Fruit fly (Drosophila melanogaster) whole organism, embryonic: Measurements from ENCODE around the gene CG42324.
A peak's percentile ranks its signal among the peaks of the same experiment; 100 is the strongest.

Experiments
- Awh ChIP-seq: fragments of 200-800 bp; sonication (Bioruptor generic); IDR thresholded peaks from 2 replicates; pipeline ENCODE4, ENCODE4 v1.3.6; 2022; ENCODE audit warnings: missing biosample characterization, missing genetic modification characterization
- CG10147 ChIP-seq: fragments of 200-800 bp; sonication (Bioruptor generic); optimal IDR thresholded peaks from 2 replicates; lab custom pipeline; 2019; ENCODE audit warnings: missing biosample characterization, mild to moderate bottlenecking, missing genetic modification characterization, moderate library complexity
- CG12104 ChIP-seq: fragments of 200-800 bp; sonication (Bioruptor generic); optimal IDR thresholded peaks from 3 replicates; lab custom pipeline; 2016; ENCODE audit warnings: missing biosample characterization, missing genetic modification characterization
- CG12219 ChIP-seq: fragments of 200-800 bp; sonication (Bioruptor generic); optimal IDR thresholded peaks from 3 replicates; lab custom pipeline; 2018; ENCODE audit warnings: missing biosample characterization, mild to moderate bottlenecking, missing genetic modification characterization
- CG12769 ChIP-seq: fragments of 200-800 bp; sonication (Bioruptor generic); optimal IDR thresholded peaks from 2 replicates; lab custom pipeline; 2019; ENCODE audit warnings: missing biosample characterization, mild to moderate bottlenecking, missing genetic modification characterization, moderate library complexity
- CG13424 ChIP-seq: fragments of 200-800 bp; sonication (Bioruptor generic); optimal IDR thresholded peaks from 2 replicates; lab custom pipeline; 2019; ENCODE audit warnings: missing biosample characterization, mild to moderate bottlenecking, missing genetic modification characterization, moderate library complexity
- CG13894 ChIP-seq: fragments of 200-800 bp; sonication (Bioruptor generic); optimal IDR thresholded peaks from 3 replicates; lab custom pipeline; 2018; ENCODE audit warnings: missing biosample characterization, mild to moderate bottlenecking, missing genetic modification characterization, moderate library complexity
- CG15696 ChIP-seq: fragments of 200-800 bp; sonication (Bioruptor generic); optimal IDR thresholded peaks from 2 replicates; lab custom pipeline; 2019; ENCODE audit warnings: missing biosample characterization, mild to moderate bottlenecking, missing genetic modification characterization, moderate library complexity
- CG16813 ChIP-seq: fragments of 200-800 bp; sonication (Bioruptor generic); IDR thresholded peaks from 3 replicates; pipeline ENCODE4 v1.3.6; 2022; ENCODE audit warnings: missing biosample characterization, missing genetic modification characterization; ENCODE audit not compliant: partially characterized antibody
- CG18599 ChIP-seq: fragments of 200-800 bp; sonication (Bioruptor generic); optimal IDR thresholded peaks from 3 replicates; lab custom pipeline; 2017; ENCODE audit warnings: missing biosample characterization, missing genetic modification characterization, mild to moderate bottlenecking, moderate library complexity, missing genetic modification reagents
- CG18619 ChIP-seq: fragments of 200-800 bp; sonication (Bioruptor generic); optimal IDR thresholded peaks from 3 replicates; lab custom pipeline; 2017; ENCODE audit warnings: missing biosample characterization, mild to moderate bottlenecking, missing genetic modification characterization
- CG42726 ChIP-seq: fragments of 200-800 bp; sonication (Bioruptor generic); IDR thresholded peaks from 2 replicates; pipeline ENCODE4 v1.3.6; 2022; ENCODE audit warnings: missing biosample characterization, missing genetic modification characterization; ENCODE audit not compliant: partially characterized antibody
- CG7357 ChIP-seq: fragments of 200-800 bp; sonication (Bioruptor generic); IDR thresholded peaks from 3 replicates; pipeline ENCODE4 v1.3.6; 2022; ENCODE audit warnings: missing biosample characterization, missing genetic modification characterization
- CG8388 ChIP-seq: fragments of 200-800 bp; sonication (Bioruptor generic); optimal IDR thresholded peaks from 2 replicates; lab custom pipeline; 2019; ENCODE audit warnings: missing biosample characterization, mild to moderate bottlenecking, missing genetic modification characterization, moderate library complexity
- Dek ChIP-seq: fragments of 200-800 bp; sonication (Bioruptor generic); optimal IDR thresholded peaks from 3 replicates; lab custom pipeline; 2019; ENCODE audit warnings: missing biosample characterization, mild to moderate bottlenecking, missing genetic modification characterization, moderate library complexity
- Fer1 ChIP-seq: fragments of 200-800 bp; sonication (Bioruptor generic); optimal IDR thresholded peaks from 2 replicates; lab custom pipeline; 2017; ENCODE audit warnings: missing biosample characterization, mild to moderate bottlenecking, missing genetic modification characterization
- HmgZ ChIP-seq: fragments of 200-800 bp; sonication (Bioruptor generic); optimal IDR thresholded peaks from 2 replicates; lab custom pipeline; 2018; ENCODE audit warnings: missing biosample characterization, mild to moderate bottlenecking, missing genetic modification characterization
- Hr3 ChIP-seq: fragments of 200-800 bp; sonication (Bioruptor generic); optimal IDR thresholded peaks from 3 replicates; lab custom pipeline; 2016; ENCODE audit warnings: missing biosample characterization, missing genetic modification characterization
- Hr51 ChIP-seq, 2 experiments: fragments of 200-800 bp; sonication (Bioruptor generic); optimal IDR thresholded peaks; 2 replicates in 1 of 2; 3 replicates in 1 of 2; lab custom pipeline; 2016 to 2018; ENCODE audit warnings: missing biosample characterization in 2 of 2, missing genetic modification characterization in 2 of 2, mild to moderate bottlenecking in 1 of 2, moderate library complexity in 1 of 2
- MESR4 ChIP-seq: fragments of 200-800 bp; sonication (Bioruptor generic); optimal IDR thresholded peaks from 2 replicates; lab custom pipeline; 2018; ENCODE audit warnings: missing biosample characterization, mild to moderate bottlenecking, missing genetic modification characterization, moderate library complexity
- Nf-YB ChIP-seq: fragments of 200-800 bp; sonication (Bioruptor generic); optimal IDR thresholded peaks from 3 replicates; lab custom pipeline; 2019; ENCODE audit warnings: missing biosample characterization, mild to moderate bottlenecking, missing genetic modification characterization, moderate library complexity
- Rx ChIP-seq: fragments of 200-800 bp; sonication (Bioruptor generic); IDR thresholded peaks from 2 replicates; pipeline ENCODE4 v1.3.6; 2022; ENCODE audit warnings: missing biosample characterization, missing genetic modification characterization
- Sry-β ChIP-seq: fragments of 200-800 bp; sonication (Bioruptor generic); optimal IDR thresholded peaks from 2 replicates; lab custom pipeline; 2018; ENCODE audit warnings: missing biosample characterization, mild to moderate bottlenecking, missing genetic modification characterization, moderate library complexity
- ara ChIP-seq: fragments of 200-800 bp; sonication (Bioruptor generic); IDR thresholded peaks from 2 replicates; pipeline ENCODE4 v1.3.6; 2022; ENCODE audit warnings: missing biosample characterization, missing genetic modification characterization
- esg ChIP-seq: fragments of 200-800 bp; sonication (Bioruptor generic); conservative IDR thresholded peaks from 2 replicates; pipeline ENCODE4 v1.3.6; 2022; ENCODE audit warnings: missing biosample characterization, missing genetic modification characterization
- exex ChIP-seq: fragments of 200-800 bp; sonication (Bioruptor generic); optimal IDR thresholded peaks from 4 replicates; lab custom pipeline; 2018; ENCODE audit warnings: missing biosample characterization, mild to moderate bottlenecking, missing genetic modification characterization, moderate library complexity
- fd3F ChIP-seq: fragments of 200-800 bp; sonication (Bioruptor generic); optimal IDR thresholded peaks from 2 replicates; lab custom pipeline; 2018; ENCODE audit warnings: missing biosample characterization, mild to moderate bottlenecking, missing genetic modification characterization, moderate library complexity
- gfzf ChIP-seq: fragments of 200-800 bp; sonication (Bioruptor generic); optimal IDR thresholded peaks from 2 replicates; lab custom pipeline; 2016; ENCODE audit warnings: missing biosample characterization, mild to moderate bottlenecking, missing genetic modification characterization, moderate library complexity
- grau ChIP-seq: fragments of 200-800 bp; optimal IDR thresholded peaks from 3 replicates; lab custom pipeline; 2019; ENCODE audit warnings: missing biosample characterization, mild to moderate bottlenecking, missing genetic modification characterization, moderate library complexity
- lilli ChIP-seq: fragments of 200-800 bp; sonication (Bioruptor generic); optimal IDR thresholded peaks from 3 replicates; lab custom pipeline; 2016; ENCODE audit warnings: missing biosample characterization, missing genetic modification characterization
- lola ChIP-seq, 3 experiments: fragments of >200 bp in 2 of 3; fragments of 200-800 bp in 1 of 3; sonication (Bioruptor generic) in 1 of 3; optimal IDR thresholded peaks; 2 replicates each; lab custom pipeline; 2017 to 2019; ENCODE audit warnings: missing biosample characterization in 3 of 3, missing genetic modification characterization in 3 of 3, mild to moderate bottlenecking in 1 of 3, moderate library complexity in 1 of 3
- luna ChIP-seq: fragments of 200-800 bp; sonication (Bioruptor generic); optimal IDR thresholded peaks from 2 replicates; lab custom pipeline; 2016; ENCODE audit warnings: missing biosample characterization, missing genetic modification characterization
- nmo ChIP-seq: fragments of 200-800 bp; sonication (Bioruptor generic); optimal IDR thresholded peaks from 2 replicates; lab custom pipeline; 2018; ENCODE audit warnings: missing biosample characterization, mild to moderate bottlenecking, missing genetic modification characterization, moderate library complexity
- nom ChIP-seq: fragments of 200-800 bp; sonication (Bioruptor generic); optimal IDR thresholded peaks from 2 replicates; lab custom pipeline; 2017; ENCODE audit warnings: missing biosample characterization, missing genetic modification characterization, mild to moderate bottlenecking, moderate library complexity, missing genetic modification reagents
- org-1 ChIP-seq: fragments of 200-800 bp; sonication (Bioruptor generic); optimal IDR thresholded peaks from 2 replicates; lab custom pipeline; 2017; ENCODE audit warnings: missing biosample characterization, missing genetic modification characterization
- prd ChIP-seq, 3 experiments: fragments of >200 bp in 2 of 3; fragments of 200-800 bp in 1 of 3; sonication (Bioruptor generic) in 1 of 3; optimal IDR thresholded peaks in 2 of 3; IDR thresholded peaks in 1 of 3; 2 replicates in 2 of 3; 3 replicates in 1 of 3; pipeline versions ENCODE4 v1.3.6 to Lab custom; 2017 to 2022; ENCODE audit warnings: missing biosample characterization in 1 of 3, missing genetic modification characterization in 1 of 3
- run ChIP-seq: fragments of 200-800 bp; sonication (Bioruptor generic); optimal IDR thresholded peaks from 3 replicates; lab custom pipeline; 2018; ENCODE audit warnings: missing biosample characterization, mild to moderate bottlenecking, missing genetic modification characterization
- sima ChIP-seq: fragments of 200-800 bp; sonication (Bioruptor generic); optimal IDR thresholded peaks from 2 replicates; lab custom pipeline; 2016; ENCODE audit warnings: missing biosample characterization, missing genetic modification characterization
- sqz ChIP-seq: fragments of 200-800 bp; sonication (Bioruptor generic); optimal IDR thresholded peaks from 3 replicates; lab custom pipeline; 2018; ENCODE audit warnings: missing biosample characterization, mild to moderate bottlenecking, missing genetic modification characterization
- sr ChIP-seq: fragments of 200-800 bp; sonication (Bioruptor generic); IDR thresholded peaks from 3 replicates; pipeline ENCODE4 v1.3.6; 2022; ENCODE audit warnings: missing biosample characterization, missing genetic modification characterization
- tin ChIP-seq: fragments of 200-800 bp; sonication (Bioruptor generic); optimal IDR thresholded peaks from 3 replicates; lab custom pipeline; 2016; ENCODE audit warnings: missing biosample characterization, missing genetic modification characterization
- tna ChIP-seq: fragments of 200-800 bp; sonication (Bioruptor generic); IDR thresholded peaks from 2 replicates; pipeline ENCODE4 v1.3.6; 2022; ENCODE audit warnings: missing biosample characterization, missing genetic modification characterization; ENCODE audit not compliant: partially characterized antibody
- ttk ChIP-seq: fragments of 200-800 bp; sonication (Bioruptor generic); IDR thresholded peaks from 2 replicates; pipeline ENCODE4 v2.1.2; 2022; ENCODE audit warnings: missing biosample characterization, missing genetic modification characterization
- vnd ChIP-seq: fragments of 200-800 bp; sonication (Bioruptor generic); IDR thresholded peaks from 3 replicates; pipeline ENCODE4 v1.3.6; 2022; ENCODE audit warnings: missing biosample characterization, missing genetic modification characterization; ENCODE audit not compliant: partially characterized antibody
- zfh1 ChIP-seq: fragments of 200-800 bp; sonication (Bioruptor generic); IDR thresholded peaks from 3 replicates; pipeline ENCODE4 v1.3.6; 2022; ENCODE audit warnings: missing biosample characterization, missing genetic modification characterization

The CG42324 gene

DNA sequence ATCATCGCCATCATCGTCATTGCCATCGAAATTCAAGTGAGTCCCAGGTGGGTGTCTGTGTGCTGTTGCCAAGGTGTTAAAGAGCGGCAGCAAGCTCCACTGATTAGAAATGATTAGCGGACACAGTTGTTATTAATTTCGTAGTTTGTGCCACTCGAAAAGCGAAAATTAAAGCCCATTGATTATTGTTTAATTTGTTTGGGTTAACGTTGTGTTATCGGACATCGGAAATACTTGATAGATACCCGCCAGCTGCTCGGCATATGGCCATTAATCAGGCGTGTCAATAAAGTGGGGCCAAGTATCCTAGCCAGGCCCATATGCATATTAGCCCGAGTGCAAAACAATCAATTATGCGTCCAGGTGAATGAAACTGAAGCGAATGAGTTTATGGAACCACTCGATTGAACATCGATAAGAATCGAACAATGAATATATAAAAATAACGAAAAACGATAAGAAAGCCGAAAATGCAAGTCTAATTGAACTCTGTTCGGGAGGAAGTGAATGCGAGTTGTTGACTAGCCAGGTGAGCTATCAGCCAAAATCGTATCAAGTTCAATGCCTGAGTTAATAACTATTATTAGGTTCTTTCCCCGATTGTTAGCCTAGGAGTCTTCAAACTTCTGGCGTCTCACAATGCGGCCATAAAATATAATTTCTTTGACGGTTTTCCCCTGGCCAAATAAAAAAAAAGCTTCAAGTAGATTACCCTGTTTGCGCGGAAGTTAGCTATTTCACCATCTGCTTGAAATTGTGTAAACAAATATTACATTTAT, 36.5 kb upstream of the CG42324 start (continued):
- no peak for TF ChIP-seq Dek (tag; lab: Kevin White, UChicago)
- no peak for TF ChIP-seq luna (GFP tag; lab: Kevin White, UChicago)
- peak; percentile 99 for TF ChIP-seq exex (tag; lab: Kevin White, UChicago)
- no peak for TF ChIP-seq sima (GFP tag; lab: Kevin White, UChicago)
- no peak for TF ChIP-seq gfzf (GFP tag; lab: Kevin White, UChicago)
- no peak for TF ChIP-seq MESR4
- no peak for TF ChIP-seq CG16813 (GFP tag; lab: Robert Waterston, UW)
- no peak for TF ChIP-seq grau
- TF ChIP-seq zfh1 (GFP tag; lab: Robert Waterston, UW) = no peak
- TF ChIP-seq CG15696 (tag; lab: Kevin White, UChicago) = no peak
- no peak for TF ChIP-seq sqz (GFP tag; lab: Kevin White, UChicago)
- TF ChIP-seq nom = no peak
- peak; percentile 22; the same call in 1 of the 3 replicates for TF ChIP-seq vnd (GFP tag; lab: Robert Waterston, UW)
- no peak for TF ChIP-seq org-1
- no peak for TF ChIP-seq CG12104 (GFP tag; lab: Kevin White, UChicago)
- no peak for TF ChIP-seq CG8388 (GFP tag; lab: Kevin White, UChicago)
- no peak for TF ChIP-seq esg
- no peak for TF ChIP-seq tna (GFP tag; lab: Robert Waterston, UW)
- TF ChIP-seq lola (GFP tag; optimal IDR thresholded peaks at IDR 0.05; lab: Kevin White, UChicago) = no peak
- no peak for TF ChIP-seq ttk (GFP tag; lab: Robert Waterston, UW)

DNA sequence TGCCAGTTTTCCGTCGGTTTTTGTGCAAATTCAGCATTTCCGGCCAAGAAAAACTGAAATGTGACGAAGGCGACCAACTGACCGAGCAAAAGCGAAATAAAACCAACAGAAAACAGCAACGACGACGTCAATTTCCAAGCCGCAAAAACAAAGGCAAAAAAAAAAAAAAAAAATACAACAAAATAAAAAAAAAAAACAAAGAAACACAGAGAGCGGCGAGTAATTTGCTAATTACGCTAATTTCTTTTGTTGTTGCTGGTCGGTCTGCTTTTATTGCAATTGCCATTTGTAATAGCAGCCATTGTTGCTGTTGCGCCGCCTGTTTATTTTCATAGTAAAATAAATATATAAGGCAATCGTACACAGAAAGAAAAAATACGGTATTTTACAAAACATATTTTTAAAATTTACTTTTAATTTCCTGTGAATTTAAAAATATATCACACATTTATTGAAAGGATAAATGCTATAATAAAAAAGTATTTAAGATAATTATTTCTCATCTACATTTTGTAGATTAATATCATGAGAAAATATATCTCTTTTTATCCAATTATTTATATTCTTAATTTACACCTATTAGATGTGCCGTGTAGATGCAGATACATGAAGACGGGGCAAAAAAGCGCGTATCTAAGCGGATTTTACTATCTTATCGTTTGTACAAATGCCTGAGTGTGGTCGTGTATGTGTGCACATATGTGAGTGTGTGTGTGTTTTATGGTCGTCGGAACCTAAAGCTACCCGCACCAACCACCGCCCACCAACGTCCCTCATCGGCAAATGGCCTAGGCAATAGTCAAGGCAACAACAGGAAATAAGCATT, 35.2 kb upstream of the CG42324 start:
- TF ChIP-seq CG7357 (GFP tag; lab: Robert Waterston, UW) = peak; percentile 38; the same call in 1 of the 3 replicates
- TF ChIP-seq Hr51 (GFP tag; optimal IDR thresholded peaks at IDR 0.05; lab: Kevin White, UChicago) = peak in 1 of 2 experiments; percentile 84
- peak; percentile 51 for TF ChIP-seq CG18619
- peak; percentile 10 for TF ChIP-seq Nf-YB (GFP tag; lab: Kevin White, UChicago)
- TF ChIP-seq lilli = peak; percentile 25
- TF ChIP-seq CG42726 = no peak
- TF ChIP-seq CG8388 (GFP tag; lab: Kevin White, UChicago) = peak; percentile 36
- TF ChIP-seq CG12219 (GFP tag; lab: Kevin White, UChicago) = no peak
- peak; percentile 36 for TF ChIP-seq Hr3
- TF ChIP-seq HmgZ (tag; lab: Kevin White, UChicago) = peak; percentile 33
- no peak for TF ChIP-seq Awh (GFP tag; lab: Robert Waterston, UW)
- peak; percentile 46 for TF ChIP-seq CG12769 (tag; lab: Kevin White, UChicago)
- TF ChIP-seq ara (GFP tag; lab: Robert Waterston, UW) = no peak
- peak; percentile 66 for TF ChIP-seq CG18599 (GFP tag; lab: Kevin White, UChicago)
- peak; percentile 86 for TF ChIP-seq sr
- peak; percentile 44 for TF ChIP-seq Fer1 (GFP tag; lab: Kevin White, UChicago)
- no peak for TF ChIP-seq prd (optimal IDR thresholded peaks at IDR 0.05; lab: Kevin White, UChicago)
- TF ChIP-seq prd (GFP tag; IDR thresholded peaks at IDR 0.05; lab: Robert Waterston, UW) = peak; percentile 53
- peak; percentile 68 for TF ChIP-seq CG13424 (tag; lab: Kevin White, UChicago)
- peak; percentile 7 for TF ChIP-seq run (tag; lab: Kevin White, UChicago)
- TF ChIP-seq fd3F (GFP tag; lab: Kevin White, UChicago) = peak; percentile 36
- no peak for TF ChIP-seq tin
- peak; percentile 58 for TF ChIP-seq nmo
- peak; percentile 36 for TF ChIP-seq CG13894 (tag; lab: Kevin White, UChicago)
- TF ChIP-seq CG10147 (GFP tag; lab: Kevin White, UChicago) = peak; percentile 24
- no peak for TF ChIP-seq Sry-β (GFP tag; lab: Kevin White, UChicago)
- TF ChIP-seq Rx (GFP tag; lab: Robert Waterston, UW) = no peak
